Worm (Caenorhabditis elegans) whole organism, L2 larva: ENCODE data around the gene srh-118.

ENCODE experiments used
- nhr-10 ChIP-seq: sonication (generic microtip); optimal IDR thresholded peaks from 2 replicates; lab custom pipeline; 2017; ENCODE audit warnings: missing biosample characterization, missing genetic modification characterization
- zag-1 ChIP-seq: fragments of 150-350 bp; optimal IDR thresholded peaks from 2 replicates; lab custom pipeline; 2014; ENCODE audit warnings: missing biosample characterization, missing genetic modification characterization
- ztf-4 ChIP-seq: fragments of 150-350 bp; optimal IDR thresholded peaks from 2 replicates; lab custom pipeline; 2014; ENCODE audit warnings: missing biosample characterization, missing genetic modification characterization

- TF ChIP-seq zag-1 (tag; lab: Kevin White, UChicago) (no peak), nhr-10 (no peak), ztf-4 (tag; lab: Kevin White, UChicago) (no peak)
Observed at ce11 chrV:17540295-17540694, 44.3 kb upstream of the srh-118 start, which contains the start of gene srz-25.
